Fruit fly (Drosophila melanogaster) whole organism, wandering third instar larva: Measurements from ENCODE around the gene Phs.

ENCODE experiments used
- Abd-B ChIP-seq: fragments of >200 bp; optimal IDR thresholded peaks from 2 replicates; lab custom pipeline; 2017; ENCODE audit warnings: missing biosample characterization, missing genetic modification characterization
- HLH106 ChIP-seq: fragments of 200-800 bp; optimal IDR thresholded peaks from 3 replicates; lab custom pipeline; 2019; ENCODE audit warnings: missing biosample characterization, mild to moderate bottlenecking, missing genetic modification characterization, moderate library complexity
- Myc ChIP-seq: fragments of >200 bp; optimal IDR thresholded peaks from 2 replicates; lab custom pipeline; 2017
- fru ChIP-seq: fragments of 200-800 bp; sonication (Bioruptor generic); optimal IDR thresholded peaks from 3 replicates; lab custom pipeline; 2016; ENCODE audit warnings: missing biosample characterization, mild to moderate bottlenecking, missing genetic modification characterization
- h ChIP-seq: fragments of 200-800 bp; sonication (Bioruptor generic); optimal IDR thresholded peaks from 3 replicates; lab custom pipeline; 2016; ENCODE audit warnings: missing biosample characterization, mild to moderate bottlenecking, missing genetic modification characterization
- lola ChIP-seq: fragments of >200 bp; optimal IDR thresholded peaks from 2 replicates; lab custom pipeline; 2017; ENCODE audit warnings: missing biosample characterization, missing genetic modification characterization
- pan ChIP-seq: fragments of >200 bp; optimal IDR thresholded peaks from 2 replicates; lab custom pipeline; 2017

dm6 chr3L:15588514-15589138, 31.1 kb upstream of the Phs start, which contains the start of gene RhoGAP71E:
- TF ChIP-seq HLH106: peak; percentile 55
- peak; percentile 19 for TF ChIP-seq h
- no peak for TF ChIP-seq fru (GFP tag; lab: Kevin White, UChicago)
- no peak for TF ChIP-seq Abd-B (GFP tag; lab: Kevin White, UChicago)
- no peak for TF ChIP-seq pan (lab: Kevin White, UChicago)
- no peak for TF ChIP-seq Myc
- TF ChIP-seq lola: no peak
